Fruit fly (Drosophila melanogaster): Measurements from ENCODE around the gene Xport-A.

Xport-A gene

dm6 chr3R:19890340-19890998 lies 24.7 kb downstream of the Xport-A start, which contains the start of gene CG4733 (continued):
- TF ChIP-seq CG8089 (GFP tag; optimal IDR thresholded peaks at IDR 0.05), result no peak
- no peak for TF ChIP-seq Hand (GFP tag; optimal IDR thresholded peaks at IDR 0.05)
- no peak for TF ChIP-seq CG12299 (tag; optimal IDR thresholded peaks at IDR 0.05)
- no peak for TF ChIP-seq CG13624 (GFP tag; optimal IDR thresholded peaks at IDR 0.05)
- no peak for TF ChIP-seq CHES-1-like (GFP tag; optimal IDR thresholded peaks at IDR 0.05)
- no peak for TF ChIP-seq Gug (GFP tag; IDR thresholded peaks at IDR 0.05)
- TF ChIP-seq Hr78 (GFP tag; optimal IDR thresholded peaks at IDR 0.05), result peak in 1 of 2 experiments; percentile 14
- no peak for TF ChIP-seq CG3726 (GFP tag; IDR thresholded peaks at IDR 0.05)
- TF ChIP-seq so (GFP tag; IDR thresholded peaks at IDR 0.05), result peak; percentile 71; the same call in 1 of the 3 replicates
- no peak for TF ChIP-seq Elba2 (GFP tag; optimal IDR thresholded peaks at IDR 0.05)
- TF ChIP-seq CG31224 (GFP tag; IDR thresholded peaks at IDR 0.05), result no peak
- TF ChIP-seq CG18476 (GFP tag; optimal IDR thresholded peaks at IDR 0.05), result no peak
- peak in 1 of 2 experiments; percentile 14 for TF ChIP-seq Hr51 (GFP tag; optimal IDR thresholded peaks at IDR 0.05)
- TF ChIP-seq CG9932 (GFP tag; IDR thresholded peaks at IDR 0.05), result 0 out of 2 replicates have a peak, but pooled peaks have one; percentile 11
- no peak for TF ChIP-seq CG31365 (tag; optimal IDR thresholded peaks at IDR 0.05)
- TF ChIP-seq Six4 (GFP tag; optimal IDR thresholded peaks at IDR 0.05), result no peak
- TF ChIP-seq ATbp (GFP tag; optimal IDR thresholded peaks at IDR 0.05), result no peak
- peak; percentile 31 for TF ChIP-seq bcd (GFP tag; optimal IDR thresholded peaks at IDR 0.05)
- TF ChIP-seq CG15479 (GFP tag; optimal IDR thresholded peaks at IDR 0.05), result no peak
- no peak for TF ChIP-seq Bdp1 (GFP tag; optimal IDR thresholded peaks at IDR 0.05)
- TF ChIP-seq CG1233 (GFP tag; optimal IDR thresholded peaks at IDR 0.05), result no peak
- no peak for TF ChIP-seq scrt (GFP tag; optimal IDR thresholded peaks at IDR 0.05)
- TF ChIP-seq croc (GFP tag; conservative IDR thresholded peaks at IDR 0.05), result no peak
- TF ChIP-seq Doc2 (GFP tag; IDR thresholded peaks at IDR 0.05), result no peak
- no peak for TF ChIP-seq ab (GFP tag; optimal IDR thresholded peaks at IDR 0.05)
- TF ChIP-seq eyg (GFP tag; optimal IDR thresholded peaks at IDR 0.05), result no peak
- TF ChIP-seq grau (tag; optimal IDR thresholded peaks at IDR 0.05), result peak; percentile 48
- no peak for TF ChIP-seq CG30431 (GFP tag; optimal IDR thresholded peaks at IDR 0.05)
- TF ChIP-seq lov (optimal IDR thresholded peaks at IDR 0.05), result no peak
- no peak for TF ChIP-seq lov (GFP tag; IDR thresholded peaks at IDR 0.05)
- TF ChIP-seq B-H2 (GFP tag; optimal IDR thresholded peaks at IDR 0.05), result no peak
- TF ChIP-seq zf30C (GFP tag; optimal IDR thresholded peaks at IDR 0.05), result no peak
- TF ChIP-seq tio (GFP tag; optimal IDR thresholded peaks at IDR 0.05), result no peak
- TF ChIP-seq CG17361 (GFP tag; IDR thresholded peaks at IDR 0.05), result no peak
- no peak for TF ChIP-seq CG1792 (GFP tag; optimal IDR thresholded peaks at IDR 0.05)
- peak; percentile 30 for TF ChIP-seq CG13287 (GFP tag; IDR thresholded peaks at IDR 0.05; ENCODE audit: partially characterized antibody)
- TF ChIP-seq CG4820 (GFP tag; optimal IDR thresholded peaks at IDR 0.05), result no peak
- TF ChIP-seq en (GFP tag; optimal IDR thresholded peaks at IDR 0.05), result no peak
- peak; percentile 66; the same call in 1 of the 3 replicates for TF ChIP-seq sr (GFP tag; IDR thresholded peaks at IDR 0.05)
- TF ChIP-seq CG32772 (GFP tag; IDR thresholded peaks at IDR 0.05), result no peak
- TF ChIP-seq CG14710 (tag; optimal IDR thresholded peaks at IDR 0.05), result peak; percentile 8
- no peak for TF ChIP-seq Side (GFP tag; optimal IDR thresholded peaks at IDR 0.05)
- TF ChIP-seq crc (GFP tag; optimal IDR thresholded peaks at IDR 0.05), result no peak
- no peak for TF ChIP-seq CG16863 (GFP tag; optimal IDR thresholded peaks at IDR 0.05)
- TF ChIP-seq CG14014 (GFP tag; IDR thresholded peaks at IDR 0.05), result no peak
- TF ChIP-seq CG10209 (GFP tag; optimal IDR thresholded peaks at IDR 0.05), result no peak
- TF ChIP-seq CG7963 (GFP tag; IDR thresholded peaks at IDR 0.05; ENCODE audit: partially characterized antibody), result no peak
- TF ChIP-seq wor (GFP tag; IDR thresholded peaks at IDR 0.05), result no peak
- no peak for TF ChIP-seq CG5180 (GFP tag; optimal IDR thresholded peaks at IDR 0.05)
- TF ChIP-seq slbo (GFP tag; IDR thresholded peaks at IDR 0.05), result no peak
- TF ChIP-seq E2f1 (GFP tag; IDR thresholded peaks at IDR 0.05), result no peak

Data from whole organism, embryonic.